Worm (Caenorhabditis elegans): ENCODE measurements around the gene ebax-1.

Gene ebax-1

DNA sequence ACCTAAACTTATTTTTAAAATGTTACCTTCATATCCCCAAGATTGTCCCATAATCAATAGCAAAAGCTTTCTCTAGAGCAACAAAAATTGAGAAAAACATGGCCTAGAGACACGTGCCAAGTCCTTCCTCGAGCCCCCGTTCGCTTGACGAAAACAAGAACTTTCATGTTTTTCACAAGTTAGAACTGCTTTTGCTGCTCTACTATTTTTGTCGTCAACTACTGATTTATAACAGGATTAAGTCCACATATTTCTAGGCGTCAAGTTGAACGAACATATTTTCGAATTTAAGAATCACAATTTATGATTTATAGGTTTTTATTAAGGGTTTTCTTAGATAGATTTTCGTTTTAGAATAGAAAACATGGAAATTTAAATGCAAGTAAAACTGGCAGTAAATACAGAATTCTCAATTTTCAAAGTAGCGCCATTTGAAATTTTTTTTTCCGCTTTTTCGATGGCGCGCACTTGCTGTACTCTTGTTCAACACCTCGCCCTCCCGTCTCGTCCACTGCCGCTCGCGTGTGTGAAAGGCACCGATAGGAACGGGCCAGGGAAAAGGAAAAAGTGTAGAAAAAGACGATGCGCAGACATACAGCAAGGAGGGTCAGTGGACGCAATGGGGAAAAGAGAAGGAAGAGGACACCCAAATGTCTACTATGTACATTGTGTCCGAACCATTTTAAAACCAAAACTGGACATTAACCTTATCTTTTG is 2.4 kb upstream of the ebax-1 start, which contains the start of gene rad-51 (continued):
- no peak for TF ChIP-seq sdz-12 (GFP tag; optimal IDR thresholded peaks at IDR 0.05)
- peak; percentile 81 for TF ChIP-seq hmg-1.1 (GFP tag; IDR thresholded peaks at IDR 0.05)
- TF ChIP-seq attf-4 (tag; optimal IDR thresholded peaks at IDR 0.05), result no peak
- no peak for TF ChIP-seq tag-97 (GFP tag; IDR thresholded peaks at IDR 0.05)
- TF ChIP-seq nhr-237 (tag; optimal IDR thresholded peaks at IDR 0.05), result no peak
- peak; percentile 15 for TF ChIP-seq jun-1 (tag; optimal IDR thresholded peaks at IDR 0.05)
- TF ChIP-seq egl-43 (GFP tag; IDR thresholded peaks at IDR 0.05), result no peak
- TF ChIP-seq Y105C5A.15 (GFP tag; IDR thresholded peaks at IDR 0.05), result no peak
- no peak for TF ChIP-seq nhr-11 (tag; optimal IDR thresholded peaks at IDR 0.05)
- TF ChIP-seq unc-62 (GFP tag; optimal IDR thresholded peaks at IDR 0.05 in 1 of 2), result peak in 1 of 2 experiments; percentile 85
- no peak for TF ChIP-seq unc-62 (tag; optimal IDR thresholded peaks at IDR 0.05)
- no peak for TF ChIP-seq spr-3 (GFP tag; optimal IDR thresholded peaks at IDR 0.05)
- no peak for TF ChIP-seq php-3 (GFP tag; IDR thresholded peaks at IDR 0.05)
- TF ChIP-seq ceh-82 (tag; optimal IDR thresholded peaks at IDR 0.05), result no peak
- no peak for TF ChIP-seq lir-3 (tag; optimal IDR thresholded peaks at IDR 0.05)
- TF ChIP-seq zfp-3 (GFP tag; conservative IDR thresholded peaks at IDR 0.05), result no peak
- 0 out of 2 replicates have a peak, but pooled peaks have one; percentile 53 for TF ChIP-seq lim-7 (GFP tag; IDR thresholded peaks at IDR 0.05)
- no peak for TF ChIP-seq egl-27 (tag; optimal IDR thresholded peaks at IDR 0.05)
- peak; percentile 42; the same call in 1 of the 2 replicates for TF ChIP-seq dmd-6 (GFP tag; IDR thresholded peaks at IDR 0.05)
- TF ChIP-seq F10B5.3 (tag; optimal IDR thresholded peaks at IDR 0.05), result no peak
- no peak for TF ChIP-seq fos-1 (tag; optimal IDR thresholded peaks at IDR 0.05)
- peak; percentile 17; the same call in 1 of the 2 replicates for TF ChIP-seq set-16 (GFP tag; IDR thresholded peaks at IDR 0.05)
- no peak for TF ChIP-seq aly-2 (tag; optimal IDR thresholded peaks at IDR 0.05)
- no peak for TF ChIP-seq zfp-2 (tag; optimal IDR thresholded peaks at IDR 0.05)
- no peak for TF ChIP-seq snpc-4 (tag; optimal IDR thresholded peaks at IDR 0.05)
- no peak for TF ChIP-seq D1046.2 (GFP tag; IDR thresholded peaks at IDR 0.05)
- TF ChIP-seq ZK337.2 (GFP tag; IDR thresholded peaks at IDR 0.05), result no peak
- TF ChIP-seq saeg-2 (GFP tag; IDR thresholded peaks at IDR 0.05), result no peak
- no peak for TF ChIP-seq nhr-76 (tag; optimal IDR thresholded peaks at IDR 0.05)
- no peak for TF ChIP-seq daf-19 (GFP tag; conservative IDR thresholded peaks at IDR 0.05)
- no peak for TF ChIP-seq unc-39 (tag; optimal IDR thresholded peaks at IDR 0.05)
- no peak for TF ChIP-seq ZK546.5 (tag; optimal IDR thresholded peaks at IDR 0.05)
- no peak for TF ChIP-seq F44E2.7 (GFP tag; IDR thresholded peaks at IDR 0.05)
- no peak for TF ChIP-seq pqm-1 (tag; optimal IDR thresholded peaks at IDR 0.05)
- TF ChIP-seq zag-1 (tag; optimal IDR thresholded peaks at IDR 0.05), result no peak
- TF ChIP-seq daf-16 (GFP tag; optimal IDR thresholded peaks at IDR 0.05), result no peak
- no peak for TF ChIP-seq daf-16 (tag; optimal IDR thresholded peaks at IDR 0.05)
- TF ChIP-seq mdt-29 (GFP tag; IDR thresholded peaks at IDR 0.05), result no peak
- TF ChIP-seq lin-15B (tag; optimal IDR thresholded peaks at IDR 0.05), result no peak
- TF ChIP-seq spr-1 (tag; optimal IDR thresholded peaks at IDR 0.05), result no peak
- TF ChIP-seq lin-13 (GFP tag; optimal IDR thresholded peaks at IDR 0.05), result no peak
- peak; percentile 67 for TF ChIP-seq rbr-2 (tag; optimal IDR thresholded peaks at IDR 0.05)
- TF ChIP-seq nhr-102 (tag; optimal IDR thresholded peaks at IDR 0.05), result no peak
- no peak for TF ChIP-seq vab-7 (GFP tag; IDR thresholded peaks at IDR 0.05)
- no peak for TF ChIP-seq T20F7.1 (GFP tag; optimal IDR thresholded peaks at IDR 0.05)
- no peak for TF ChIP-seq lin-29 (GFP tag; IDR thresholded peaks at IDR 0.05)
- TF ChIP-seq mes-2 (tag; optimal IDR thresholded peaks at IDR 0.05; ENCODE audit: poor library complexity, severe bottlenecking), result peak; percentile 76
- peak in 1 of 2 experiments; percentile 64 for TF ChIP-seq mdl-1 (tag; optimal IDR thresholded peaks at IDR 0.05)
- peak; percentile 37 for TF ChIP-seq ztf-7 (tag; optimal IDR thresholded peaks at IDR 0.05)
- no peak for TF ChIP-seq pha-4 (GFP tag; IDR thresholded peaks at IDR 0.05)
- no peak for TF ChIP-seq pha-4 (tag; optimal IDR thresholded peaks at IDR 0.05)
- TF ChIP-seq hif-1 (tag; optimal IDR thresholded peaks at IDR 0.05), result peak in 1 of 2 experiments; percentile 25

Measured in whole organism, L4 larva.